Worm (Caenorhabditis elegans): Measurements from ENCODE around the gene lpr-5.

DNA sequence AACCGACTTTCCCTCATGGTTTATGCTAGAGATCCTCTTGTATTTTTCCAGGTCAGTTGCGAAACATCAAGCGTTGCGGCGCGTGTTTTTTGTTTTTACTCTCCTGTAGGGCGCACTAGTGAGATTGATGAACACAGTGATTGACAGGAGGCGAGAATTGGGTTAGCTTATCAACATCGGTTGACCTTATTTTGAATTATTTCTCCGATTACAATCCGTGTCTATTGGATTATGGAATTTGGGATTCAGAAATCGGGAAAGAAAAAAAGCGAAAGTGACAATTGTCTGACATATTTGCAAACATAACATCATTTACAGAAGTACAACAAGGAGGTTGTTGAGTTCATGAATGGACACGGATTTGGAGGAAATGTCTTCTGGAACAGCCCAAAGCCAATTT lies 983 bp upstream of the lpr-5 start:
- TF ChIP-seq W03F9.2 (tag; optimal IDR thresholded peaks at IDR 0.05) (no peak), him-1 (tag; optimal IDR thresholded peaks at IDR 0.05) (no peak)

All from whole organism, L4/young adult.